Fruit fly (Drosophila melanogaster) whole organism, embryonic: ENCODE data around the gene CG3165.

Experiments used
- Bdp1 ChIP-seq: fragments of 200-800 bp; sonication (Bioruptor generic); optimal IDR thresholded peaks from 3 replicates; lab custom pipeline; 2016; ENCODE audit warnings: missing biosample characterization, missing genetic modification characterization
- Bgb ChIP-seq: fragments of 200-800 bp; sonication (Bioruptor generic); IDR thresholded peaks from 2 replicates; pipeline ENCODE4 v1.3.6; 2022; ENCODE audit warnings: missing biosample characterization, missing genetic modification characterization; ENCODE audit not compliant: partially characterized antibody
- CG10267 ChIP-seq: fragments of 200-800 bp; sonication (Bioruptor generic); optimal IDR thresholded peaks from 2 replicates; lab custom pipeline; 2018; ENCODE audit warnings: missing biosample characterization, mild to moderate bottlenecking, missing genetic modification characterization, moderate library complexity
- CG10274 ChIP-seq: fragments of 200-800 bp; sonication (Bioruptor generic); optimal IDR thresholded peaks from 3 replicates; lab custom pipeline; 2017; ENCODE audit warnings: missing biosample characterization, mild to moderate bottlenecking, missing genetic modification characterization
- CG10462 ChIP-seq: fragments of 200-800 bp; sonication (Bioruptor generic); optimal IDR thresholded peaks from 2 replicates; lab custom pipeline; 2016; ENCODE audit warnings: missing biosample characterization, missing genetic modification characterization
- CG11093 ChIP-seq: fragments of 200-800 bp; sonication (Bioruptor generic); IDR thresholded peaks from 3 replicates; pipeline ENCODE4 v1.3.6; 2022; ENCODE audit warnings: missing biosample characterization, missing genetic modification characterization
- CG11560 ChIP-seq: fragments of 200-800 bp; sonication (Bioruptor generic); IDR thresholded peaks from 3 replicates; pipeline ENCODE4 v1.3.6; 2022; ENCODE audit warnings: missing biosample characterization, missing genetic modification characterization
- CG12219 ChIP-seq: fragments of 200-800 bp; sonication (Bioruptor generic); optimal IDR thresholded peaks from 3 replicates; lab custom pipeline; 2018; ENCODE audit warnings: missing biosample characterization, mild to moderate bottlenecking, missing genetic modification characterization
- CG15601 ChIP-seq: fragments of 200-800 bp; sonication (Bioruptor generic); optimal IDR thresholded peaks from 3 replicates; lab custom pipeline; 2019; ENCODE audit warnings: missing biosample characterization, mild to moderate bottlenecking, missing genetic modification characterization, moderate library complexity
- CG1603 ChIP-seq: fragments of 200-800 bp; sonication (Bioruptor generic); optimal IDR thresholded peaks from 2 replicates; lab custom pipeline; 2019; ENCODE audit warnings: missing biosample characterization, mild to moderate bottlenecking, missing genetic modification characterization, moderate library complexity
- CG1647 ChIP-seq: fragments of 200-800 bp; sonication (Bioruptor generic); optimal IDR thresholded peaks from 3 replicates; lab custom pipeline; 2016; ENCODE audit warnings: missing biosample characterization, missing genetic modification characterization
- CG16863 ChIP-seq: fragments of 200-800 bp; sonication (Bioruptor generic); optimal IDR thresholded peaks from 3 replicates; lab custom pipeline; 2016; ENCODE audit warnings: missing biosample characterization, missing genetic modification characterization
- CG18599 ChIP-seq: fragments of 200-800 bp; sonication (Bioruptor generic); optimal IDR thresholded peaks from 3 replicates; lab custom pipeline; 2017; ENCODE audit warnings: missing biosample characterization, missing genetic modification characterization, mild to moderate bottlenecking, moderate library complexity, missing genetic modification reagents
- CG31224 ChIP-seq: fragments of 200-800 bp; sonication (Bioruptor generic); IDR thresholded peaks from 2 replicates; pipeline ENCODE4 v1.3.6; 2022; ENCODE audit warnings: missing biosample characterization, missing genetic modification characterization
- CG3838 ChIP-seq: fragments of 200-800 bp; sonication (Bioruptor generic); optimal IDR thresholded peaks from 3 replicates; lab custom pipeline; 2016; ENCODE audit warnings: missing biosample characterization, missing genetic modification characterization
- CG3995 ChIP-seq: fragments of 200-800 bp; sonication (Bioruptor generic); optimal IDR thresholded peaks from 3 replicates; lab custom pipeline; 2016; ENCODE audit warnings: missing biosample characterization, missing genetic modification characterization
- CG4328 ChIP-seq: fragments of 200-800 bp; sonication (Bioruptor generic); optimal IDR thresholded peaks from 3 replicates; lab custom pipeline; 2017; ENCODE audit warnings: missing biosample characterization, missing genetic modification reagents, missing genetic modification characterization
- CG43689 ChIP-seq: fragments of 200-800 bp; sonication (Bioruptor generic); IDR thresholded peaks from 2 replicates; pipeline ENCODE4 v1.3.6; 2022; ENCODE audit warnings: missing biosample characterization, missing genetic modification characterization
- CG8281 ChIP-seq: fragments of 200-800 bp; sonication (Bioruptor generic); optimal IDR thresholded peaks from 2 replicates; lab custom pipeline; 2018; ENCODE audit warnings: missing biosample characterization, mild to moderate bottlenecking, missing genetic modification characterization, moderate library complexity
- Camta ChIP-seq: fragments of 200-800 bp; sonication (Bioruptor generic); optimal IDR thresholded peaks from 2 replicates; lab custom pipeline; 2016; ENCODE audit warnings: missing biosample characterization, missing genetic modification characterization
- Chrac-16 ChIP-seq: fragments of 200-800 bp; sonication (Bioruptor generic); optimal IDR thresholded peaks from 3 replicates; lab custom pipeline; 2016; ENCODE audit warnings: missing biosample characterization, missing genetic modification characterization
- CkIIα-i1 ChIP-seq: fragments of 200-800 bp; sonication (Bioruptor generic); IDR thresholded peaks from 2 replicates; pipeline ENCODE4 v1.3.6; 2022; ENCODE audit warnings: missing biosample characterization, missing genetic modification characterization
- D19A ChIP-seq: fragments of 200-800 bp; optimal IDR thresholded peaks from 3 replicates; lab custom pipeline; 2019; ENCODE audit warnings: missing biosample characterization, mild to moderate bottlenecking, missing genetic modification characterization, moderate library complexity
- Dbx ChIP-seq: fragments of 200-800 bp; sonication (Bioruptor generic); IDR thresholded peaks from 3 replicates; pipeline ENCODE4 v1.3.6; 2022; ENCODE audit warnings: missing biosample characterization, missing genetic modification characterization
- Dfd ChIP-seq, 2 experiments: fragments of >200 bp; optimal IDR thresholded peaks; 2 replicates each; lab custom pipeline; 2017; ENCODE audit warnings: missing biosample characterization in 2 of 2, missing genetic modification characterization in 2 of 2
- Dp ChIP-seq: fragments of 200-800 bp; sonication (Bioruptor generic); optimal IDR thresholded peaks from 2 replicates; lab custom pipeline; 2018; ENCODE audit warnings: missing biosample characterization, mild to moderate bottlenecking, missing genetic modification characterization, moderate library complexity
- Ets65A ChIP-seq: fragments of 200-800 bp; sonication (Bioruptor generic); peaks from one replicate; lab custom pipeline; 2016; ENCODE audit warnings: missing biosample characterization, missing genetic modification characterization
- Ets97D ChIP-seq: fragments of 200-800 bp; sonication (Bioruptor generic); optimal IDR thresholded peaks from 3 replicates; lab custom pipeline; 2016; ENCODE audit warnings: missing biosample characterization, missing genetic modification characterization
- GATAe ChIP-seq: fragments of 200-800 bp; sonication (Bioruptor generic); conservative IDR thresholded peaks from 2 replicates; pipeline ENCODE4 v1.3.6; 2022; ENCODE audit warnings: missing biosample characterization, missing genetic modification characterization
- HLH4C ChIP-seq: fragments of 200-800 bp; sonication (Bioruptor generic); IDR thresholded peaks from 3 replicates; pipeline ENCODE4 v1.3.6; 2022; ENCODE audit warnings: missing biosample characterization, missing genetic modification characterization; ENCODE audit not compliant: partially characterized antibody
- Kr ChIP-seq: fragments of 200-800 bp; sonication (Bioruptor generic); optimal IDR thresholded peaks from 2 replicates; lab custom pipeline; 2017; ENCODE audit warnings: missing biosample characterization, mild to moderate bottlenecking, missing genetic modification characterization
- MTF-1 ChIP-seq: fragments of 200-800 bp; sonication (Bioruptor generic); optimal IDR thresholded peaks from 2 replicates; lab custom pipeline; 2018; ENCODE audit warnings: missing biosample characterization, mild to moderate bottlenecking, missing genetic modification characterization, borderline replicate concordance
- PHDP ChIP-seq: fragments of 200-800 bp; sonication (Bioruptor generic); optimal IDR thresholded peaks from 3 replicates; lab custom pipeline; 2018; ENCODE audit warnings: missing biosample characterization, mild to moderate bottlenecking, missing genetic modification characterization, moderate library complexity
- Sry-δ ChIP-seq: fragments of 200-800 bp; sonication (Bioruptor generic); optimal IDR thresholded peaks from 2 replicates; lab custom pipeline; 2016; ENCODE audit warnings: missing biosample characterization, missing genetic modification characterization
- Vsx1 ChIP-seq: fragments of 200-800 bp; sonication (Bioruptor generic); optimal IDR thresholded peaks from 2 replicates; lab custom pipeline; 2017; ENCODE audit warnings: missing biosample characterization, mild to moderate bottlenecking, missing genetic modification characterization, missing genetic modification reagents
- YL-1 ChIP-seq: fragments of 200-800 bp; sonication (Bioruptor generic); optimal IDR thresholded peaks from 3 replicates; lab custom pipeline; 2017; ENCODE audit warnings: missing biosample characterization, mild to moderate bottlenecking, missing genetic modification characterization
- ato ChIP-seq: fragments of 200-800 bp; sonication (Bioruptor generic); IDR thresholded peaks from 2 replicates; pipeline ENCODE4 v1.3.6; 2022; ENCODE audit warnings: missing biosample characterization, missing genetic modification characterization; ENCODE audit not compliant: partially characterized antibody
- bcd ChIP-seq: fragments of 200-800 bp; sonication (Bioruptor generic); optimal IDR thresholded peaks from 2 replicates; lab custom pipeline; 2017; ENCODE audit warnings: missing biosample characterization, mild to moderate bottlenecking, missing genetic modification characterization
- br ChIP-seq: fragments of >200 bp; optimal IDR thresholded peaks from 2 replicates; lab custom pipeline; 2017
- dan ChIP-seq: fragments of 200-800 bp; sonication (Bioruptor generic); IDR thresholded peaks from 2 replicates; pipeline ENCODE4 v1.3.6; 2022; ENCODE audit warnings: missing biosample characterization, missing genetic modification characterization
- fru ChIP-seq: fragments of >200 bp; optimal IDR thresholded peaks from 2 replicates; lab custom pipeline; 2017
- gem ChIP-seq: fragments of 200-800 bp; sonication (Bioruptor generic); optimal IDR thresholded peaks from 2 replicates; lab custom pipeline; 2019; ENCODE audit warnings: missing biosample characterization, mild to moderate bottlenecking, missing genetic modification characterization, moderate library complexity
- h ChIP-seq: fragments of >200 bp; optimal IDR thresholded peaks from 2 replicates; lab custom pipeline; 2017
- jing ChIP-seq: fragments of 200-800 bp; sonication (Bioruptor generic); optimal IDR thresholded peaks from 2 replicates; lab custom pipeline; 2018; ENCODE audit warnings: missing biosample characterization, mild to moderate bottlenecking, missing genetic modification characterization
- lab ChIP-seq: fragments of 200-800 bp; sonication (Bioruptor generic); optimal IDR thresholded peaks from 3 replicates; lab custom pipeline; 2017; ENCODE audit warnings: missing biosample characterization, missing genetic modification characterization, mild to moderate bottlenecking, moderate library complexity, missing genetic modification reagents
- mirr ChIP-seq: fragments of 200-800 bp; sonication (Bioruptor generic); optimal IDR thresholded peaks from 3 replicates; lab custom pipeline; 2018; ENCODE audit warnings: missing biosample characterization, mild to moderate bottlenecking, missing genetic modification characterization
- pros ChIP-seq: fragments of 200-800 bp; sonication (Bioruptor generic); optimal IDR thresholded peaks from 3 replicates; lab custom pipeline; 2019; ENCODE audit warnings: missing biosample characterization, mild to moderate bottlenecking, missing genetic modification characterization, moderate library complexity
- pzg ChIP-seq: fragments of 200-800 bp; sonication (Bioruptor generic); optimal IDR thresholded peaks from 3 replicates; lab custom pipeline; 2018; ENCODE audit warnings: missing biosample characterization, mild to moderate bottlenecking, missing genetic modification characterization, moderate library complexity
- slbo ChIP-seq: fragments of 200-800 bp; sonication (Bioruptor generic); IDR thresholded peaks from 2 replicates; pipeline ENCODE4 v1.3.6; 2022; ENCODE audit warnings: missing biosample characterization, missing genetic modification characterization
- slou ChIP-seq: fragments of 200-800 bp; sonication (Bioruptor generic); optimal IDR thresholded peaks from 3 replicates; lab custom pipeline; 2016; ENCODE audit warnings: missing biosample characterization, missing genetic modification characterization
- yki ChIP-seq: fragments of >200 bp; optimal IDR thresholded peaks from 3 replicates; lab custom pipeline; 2018

The CG3165 gene

DNA sequence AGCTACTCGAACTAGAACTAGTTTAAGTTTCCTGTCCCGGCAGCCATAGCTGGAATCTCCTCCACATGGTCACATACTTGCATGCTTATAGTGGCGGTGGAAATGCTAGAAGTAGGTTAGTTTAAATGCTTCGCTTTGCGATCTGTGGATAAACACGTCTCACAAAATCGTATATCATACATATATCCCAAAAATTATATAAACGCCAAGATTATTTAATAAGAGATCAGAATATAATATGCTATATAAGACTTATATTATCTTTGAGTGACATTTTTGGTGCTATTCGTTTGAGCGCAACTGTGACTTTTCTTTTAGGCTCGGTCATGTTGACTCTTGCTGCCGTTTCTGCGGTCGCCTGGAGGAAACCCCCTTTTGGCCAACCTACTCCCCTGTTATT lies 25.0 kb downstream of the CG3165 start (continued):
- TF ChIP-seq Ets97D (GFP tag; lab: Kevin White, UChicago), result no peak
- TF ChIP-seq ato (GFP tag; lab: Robert Waterston, UW), result no peak
- no peak for TF ChIP-seq yki (lab: Kevin White, UChicago)
- peak; percentile 22 for TF ChIP-seq gem (tag; lab: Kevin White, UChicago)
- TF ChIP-seq, all 482 proteins: peak for 5

DNA sequence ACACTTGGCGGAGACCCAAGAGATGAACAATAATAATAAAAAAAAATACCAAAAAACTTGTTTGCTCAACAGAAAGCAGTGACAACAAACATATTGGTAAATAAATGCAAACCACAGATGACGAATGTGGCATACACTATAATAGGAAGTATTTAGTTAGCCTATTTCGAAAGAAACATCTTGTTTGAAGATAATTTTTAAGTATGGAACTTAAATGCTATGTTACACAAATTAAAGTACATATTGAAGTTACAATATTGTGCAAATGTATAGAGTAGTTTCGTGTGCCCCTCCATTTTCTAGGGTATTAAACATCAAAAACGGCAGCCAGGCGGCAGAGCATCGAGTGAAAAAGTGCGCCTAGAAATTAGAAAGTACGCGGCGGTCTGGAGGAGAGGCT lies 26.5 kb downstream of the CG3165 start:
- TF ChIP-seq CG11093 (GFP tag; lab: Robert Waterston, UW) (peak; percentile 28; the same call in 1 of the 3 replicates), Vsx1 (GFP tag; lab: Kevin White, UChicago) (no peak), D19A (tag; lab: Kevin White, UChicago) (peak; percentile 87), fru (lab: Kevin White, UChicago) (no peak), CG8281 (tag; lab: Kevin White, UChicago) (peak; percentile 15), slbo (GFP tag; lab: Robert Waterston, UW) (no peak), pros (GFP tag; lab: Kevin White, UChicago) (no peak), CG3995 (GFP tag; lab: Kevin White, UChicago) (no peak), lab (GFP tag; lab: Kevin White, UChicago) (peak; percentile 51), CG10267 (tag; lab: Kevin White, UChicago) (peak; percentile 30), Sry-δ (GFP tag; lab: Kevin White, UChicago) (no peak), jing (GFP tag; lab: Kevin White, UChicago) (peak; percentile 31), CG12219 (GFP tag; lab: Kevin White, UChicago) (peak; percentile 62), Bdp1 (GFP tag; lab: Kevin White, UChicago) (no peak), bcd (GFP tag; lab: Kevin White, UChicago) (peak; percentile 1), CG1603 (tag; lab: Kevin White, UChicago) (peak; percentile 76), h (lab: Kevin White, UChicago) (no peak), CG10274 (GFP tag; lab: Kevin White, UChicago) (no peak), CG15601 (tag; lab: Kevin White, UChicago) (peak; percentile 64), CkIIα-i1 (GFP tag; lab: Robert Waterston, UW) (no peak), MTF-1 (GFP tag; lab: Kevin White, UChicago) (no peak), dan (GFP tag; lab: Robert Waterston, UW) (no peak), CG31224 (GFP tag; lab: Robert Waterston, UW) (no peak), br (lab: Kevin White, UChicago) (no peak), Ets65A (GFP tag; lab: Kevin White, UChicago) (peak; percentile 82), CG43689 (no peak), CG16863 (peak; percentile 40), HLH4C (GFP tag; lab: Robert Waterston, UW) (no peak), Dp (GFP tag; lab: Kevin White, UChicago) (no peak), CG11560 (tag; lab: Robert Waterston, UW) (no peak), CG10462 (GFP tag; lab: Kevin White, UChicago) (no peak), Camta (GFP tag; lab: Kevin White, UChicago) (peak; percentile 19), gem (tag; lab: Kevin White, UChicago) (peak; percentile 76), CG1647 (GFP tag; lab: Kevin White, UChicago) (no peak), PHDP (peak; percentile 76), Dbx (GFP tag; lab: Robert Waterston, UW) (no peak), YL-1 (GFP tag; lab: Kevin White, UChicago) (no peak), CG4328 (GFP tag; lab: Kevin White, UChicago) (no peak), mirr (GFP tag; lab: Kevin White, UChicago) (no peak), Kr (no peak), slou (GFP tag; lab: Kevin White, UChicago) (no peak), GATAe (GFP tag; lab: Robert Waterston, UW) (no peak), Dfd (GFP tag; optimal IDR thresholded peaks at IDR 0.05; lab: Kevin White, UChicago) (no peak), pzg (GFP tag; lab: Kevin White, UChicago) (no peak), CG3838 (no peak), Bgb (GFP tag; lab: Robert Waterston, UW) (no peak), CG18599 (peak; percentile 41), Chrac-16 (GFP tag; lab: Kevin White, UChicago) (no peak)
